Worm (Caenorhabditis elegans) whole organism, L4 larva: ENCODE measurements around the gene ZK177.3.
A peak's percentile ranks its signal among the peaks of the same experiment; 100 is the strongest.
"Not testable (repeated sequence)": the region's sequence is repeated elsewhere in the genome, so short reads cannot be mapped to it uniquely, and the experiment has no call there.

Experiments used
- T20F7.1 ChIP-seq: fragments of 200-800 bp; sonication (Bioruptor generic); optimal IDR thresholded peaks from 2 replicates; lab custom pipeline; 2018; ENCODE audit warnings: mild to moderate bottlenecking, missing genetic modification characterization, missing compliant biosample characterization
- T26A8.4 ChIP-seq: fragments of 200-800 bp; sonication (Bioruptor generic); IDR thresholded peaks from 2 replicates; pipeline ENCODE4 v1.3.6; 2022; ENCODE audit warnings: missing genetic modification characterization, missing compliant biosample characterization
- Y5F2A.4 ChIP-seq: fragments of 200-800 bp; sonication (Bioruptor generic); optimal IDR thresholded peaks from 2 replicates; lab custom pipeline; 2018; ENCODE audit warnings: mild to moderate bottlenecking, missing genetic modification characterization, missing compliant biosample characterization
- Y75B8A.6 ChIP-seq: fragments of 200-800 bp; sonication (Bioruptor generic); IDR thresholded peaks from 2 replicates; pipeline ENCODE4 v1.3.6; 2022; ENCODE audit warnings: missing genetic modification reagents, missing genetic modification characterization, missing compliant biosample characterization
- aha-1 ChIP-seq: fragments of 150-350 bp; peaks from one replicate; lab custom pipeline; 2014; ENCODE audit warnings: missing biosample characterization, missing genetic modification characterization
- arid-1 ChIP-seq: fragments of 200-800 bp; sonication (Bioruptor generic); conservative IDR thresholded peaks from 2 replicates; pipeline ENCODE4 v1.3.6; 2022; ENCODE audit warnings: missing genetic modification reagents, missing genetic modification characterization, missing compliant biosample characterization
- ceh-32 ChIP-seq: sonication (generic microtip); optimal IDR thresholded peaks from 2 replicates; lab custom pipeline; 2016; ENCODE audit warnings: mild to moderate bottlenecking, missing genetic modification characterization, missing compliant biosample characterization; ENCODE audit not compliant: poor library complexity
- ceh-44 ChIP-seq: fragments of 200-800 bp; sonication (Bioruptor generic); IDR thresholded peaks from 2 replicates; pipeline ENCODE4 v1.3.6; 2022; ENCODE audit warnings: missing genetic modification reagents, missing genetic modification characterization, missing compliant biosample characterization
- ceh-82 ChIP-seq: sonication (generic microtip); optimal IDR thresholded peaks from 2 replicates; lab custom pipeline; 2017; ENCODE audit warnings: missing biosample characterization, missing genetic modification characterization
- ctbp-1 ChIP-seq: fragments of 200-800 bp; sonication (Bioruptor generic); IDR thresholded peaks from 2 replicates; pipeline ENCODE4 v1.3.6; 2022; ENCODE audit warnings: missing genetic modification reagents, missing genetic modification characterization, missing compliant biosample characterization
- daf-16 ChIP-seq, 3 experiments: sonication (generic microtip); optimal IDR thresholded peaks; 2 replicates each; lab custom pipeline; 2016 to 2017; ENCODE audit warnings: missing genetic modification characterization in 3 of 3, missing genetic modification reagents in 3 of 3, mild to moderate bottlenecking in 2 of 3, missing compliant biosample characterization in 2 of 3, missing biosample characterization in 1 of 3, moderate library complexity in 1 of 3
- daf-19 ChIP-seq: fragments of 200-800 bp; sonication (Bioruptor generic); conservative IDR thresholded peaks from 2 replicates; pipeline ENCODE4 v1.3.6; 2022; ENCODE audit warnings: missing genetic modification characterization, missing compliant biosample characterization
- dmd-6 ChIP-seq: fragments of 200-800 bp; sonication (Bioruptor generic); IDR thresholded peaks from 2 replicates; pipeline ENCODE4 v1.3.6; 2022; ENCODE audit warnings: missing genetic modification reagents, missing genetic modification characterization, missing compliant biosample characterization
- dmd-8 ChIP-seq: fragments of 200-800 bp; sonication (Bioruptor generic); IDR thresholded peaks from 2 replicates; pipeline ENCODE4 v1.3.6; 2022; ENCODE audit warnings: missing genetic modification characterization, missing compliant biosample characterization
- dmd-9 ChIP-seq: fragments of 200-800 bp; sonication (Bioruptor generic); IDR thresholded peaks from 2 replicates; pipeline ENCODE4 v1.3.6; 2022; ENCODE audit warnings: missing genetic modification reagents, missing genetic modification characterization, missing compliant biosample characterization
- duxl-1 ChIP-seq: sonication (generic microtip); optimal IDR thresholded peaks from 2 replicates; lab custom pipeline; 2016; ENCODE audit warnings: mild to moderate bottlenecking, missing genetic modification characterization, moderate library complexity, missing compliant biosample characterization; ENCODE audit not compliant: poor library complexity
- lin-29 ChIP-seq: fragments of 200-800 bp; sonication (Bioruptor generic); IDR thresholded peaks from 2 replicates; pipeline ENCODE4 v1.3.6; 2022; ENCODE audit warnings: missing genetic modification reagents, missing genetic modification characterization, missing compliant biosample characterization
- madf-9 ChIP-seq: fragments of 200-800 bp; sonication (Bioruptor generic); conservative IDR thresholded peaks from 2 replicates; pipeline ENCODE4 v1.3.6; 2022; ENCODE audit warnings: missing genetic modification reagents, missing genetic modification characterization, missing compliant biosample characterization
- mxl-2 ChIP-seq: fragments of 200-800 bp; sonication (Bioruptor generic); conservative IDR thresholded peaks from 2 replicates; pipeline ENCODE4 v1.3.6; 2022; ENCODE audit warnings: missing genetic modification reagents, missing genetic modification characterization, missing compliant biosample characterization
- pqm-1 ChIP-seq: sonication (generic microtip); optimal IDR thresholded peaks from 2 replicates; lab custom pipeline; 2017; ENCODE audit warnings: missing biosample characterization, missing genetic modification characterization
- snpc-1.2 ChIP-seq: fragments of 200-800 bp; sonication (Bioruptor generic); IDR thresholded peaks from 2 replicates; pipeline ENCODE4 v1.3.6; 2022; ENCODE audit warnings: missing genetic modification reagents, missing genetic modification characterization, missing compliant biosample characterization
- spr-1 ChIP-seq: sonication (generic microtip); optimal IDR thresholded peaks from 2 replicates; lab custom pipeline; 2016; ENCODE audit warnings: mild to moderate bottlenecking, missing genetic modification characterization, missing compliant biosample characterization
- spr-3 ChIP-seq: fragments of 200-800 bp; sonication (Bioruptor generic); optimal IDR thresholded peaks from 2 replicates; lab custom pipeline; 2018; ENCODE audit warnings: mild to moderate bottlenecking, missing genetic modification characterization, missing compliant biosample characterization
- tag-97 ChIP-seq: fragments of 200-800 bp; sonication (Bioruptor generic); IDR thresholded peaks from 2 replicates; pipeline ENCODE4 v1.3.6; 2022; ENCODE audit warnings: missing genetic modification characterization, missing compliant biosample characterization
- tra-1 ChIP-seq: fragments of 200-800 bp; sonication (Bioruptor generic); IDR thresholded peaks from 2 replicates; pipeline ENCODE4 v1.3.6; 2022; ENCODE audit warnings: missing genetic modification reagents, missing genetic modification characterization, missing compliant biosample characterization
- unc-39 ChIP-seq: sonication (generic microtip); optimal IDR thresholded peaks from 2 replicates; lab custom pipeline; 2017; ENCODE audit warnings: missing biosample characterization, missing genetic modification characterization
- unc-62 ChIP-seq, 3 experiments: fragments of 150-350 bp in 1 of 3; sonication (generic microtip); optimal IDR thresholded peaks in 2 of 3; peaks in 1 of 3; 1 replicate in 1 of 3; 2 replicates in 2 of 3; lab custom pipeline; 2014 to 2017; ENCODE audit warnings: missing biosample characterization in 3 of 3, missing genetic modification characterization in 3 of 3, missing genetic modification reagents in 3 of 3, missing genotype in 1 of 3
- zag-1 ChIP-seq: fragments of 150-350 bp; optimal IDR thresholded peaks from 2 replicates; lab custom pipeline; 2014; ENCODE audit warnings: missing biosample characterization, missing genetic modification characterization
- zfp-2 ChIP-seq: sonication (generic microtip); optimal IDR thresholded peaks from 2 replicates; lab custom pipeline; 2016; ENCODE audit warnings: mild to moderate bottlenecking, missing genetic modification characterization, missing compliant biosample characterization
- zfp-3 ChIP-seq: fragments of 200-800 bp; sonication (Bioruptor generic); conservative IDR thresholded peaks from 2 replicates; pipeline ENCODE4 v1.3.6; 2022; ENCODE audit warnings: missing genetic modification reagents, missing genetic modification characterization, missing compliant biosample characterization
- zip-2 ChIP-seq: fragments of 150-350 bp; optimal IDR thresholded peaks from 2 replicates; lab custom pipeline; 2014; ENCODE audit warnings: missing biosample characterization, missing genetic modification characterization

Gene ZK177.3

ce11 chrII:5533642-5534041 lies 18.0 kb downstream of the ZK177.3 start, which contains the start of gene hlh-26:
Gene hlh-26 (minus strand): TSS chrII:5533742.
- no peak for TF ChIP-seq zfp-2 (tag; lab: Kevin White, UChicago)

- TF ChIP-seq snpc-1.2; spr-3; lin-29 (GFP tag; lab: Robert Waterston, UW): not testable (repeated sequence)
Measured at ce11 chrII:5534939-5535338, 19.3 kb downstream of the ZK177.3 start, which contains the start of gene hlh-25. Gene hlh-25 (plus strand): TSS chrII:5535239.

ce11 chrII:5537078-5537477 lies 21.4 kb downstream of the ZK177.3 start:
- TF ChIP-seq Y75B8A.6 (no peak), madf-9 (no peak), ceh-32 (no peak), T20F7.1 (GFP tag; lab: Kevin White, UChicago) (peak; percentile 61), spr-1 (tag; lab: Kevin White, UChicago) (peak; percentile 65), snpc-1.2 (no peak)

- no peak for TF ChIP-seq unc-62 (GFP tag; optimal IDR thresholded peaks at IDR 0.05 in 1 of 2; lab: Kevin White, UChicago)
- no peak for TF ChIP-seq unc-62 (tag; optimal IDR thresholded peaks at IDR 0.05; lab: Kevin White, UChicago)
- TF ChIP-seq zag-1 (tag; lab: Kevin White, UChicago), result no peak
- no peak for TF ChIP-seq ctbp-1 (GFP tag; lab: Robert Waterston, UW)
- TF ChIP-seq duxl-1 (tag; lab: Kevin White, UChicago), result no peak
- no peak for TF ChIP-seq ceh-82 (tag; lab: Kevin White, UChicago)
- no peak for TF ChIP-seq dmd-6
- no peak for TF ChIP-seq mxl-2
- TF ChIP-seq pqm-1 (tag; lab: Kevin White, UChicago), result no peak
- TF ChIP-seq T26A8.4 (GFP tag; lab: Robert Waterston, UW), result no peak
- no peak for TF ChIP-seq ceh-44 (GFP tag; lab: Robert Waterston, UW)
- TF ChIP-seq, all 104 proteins: peak for 0
Measured at ce11 chrII:5537524-5537923, 21.9 kb downstream of the ZK177.3 start, which contains the start of gene C17C3.11. Gene C17C3.11 (plus strand): TSS chrII:5537824.

- TF ChIP-seq daf-19; zag-1 (tag; lab: Kevin White, UChicago); tag-97: not testable (repeated sequence)
Measured at ce11 chrII:5540113-5540512, 24.5 kb downstream of the ZK177.3 start, which contains the start of gene hlh-27. Gene hlh-27 (minus strand): TSS chrII:5540213.

- TF ChIP-seq dmd-8 (no peak), daf-16 (GFP tag; optimal IDR thresholded peaks at IDR 0.05; lab: Kevin White, UChicago) (no peak), daf-16 (tag; optimal IDR thresholded peaks at IDR 0.05; lab: Kevin White, UChicago) (no peak), zfp-3 (GFP tag; lab: Robert Waterston, UW) (no peak), zip-2 (no peak), tag-97 (no peak), aha-1 (no peak), Y5F2A.4 (no peak), dmd-9 (GFP tag; lab: Robert Waterston, UW) (no peak), Y75B8A.6 (no peak), unc-39 (tag; lab: Kevin White, UChicago) (no peak), lin-29 (GFP tag; lab: Robert Waterston, UW) (no peak), tra-1 (GFP tag; lab: Robert Waterston, UW) (no peak), arid-1 (GFP tag; lab: Robert Waterston, UW) (no peak)
Measured at ce11 chrII:5541685-5542084, 26.0 kb downstream of the ZK177.3 start, which contains the start of gene C17C3.24. Gene C17C3.24 (minus strand): TSS chrII:5541785.
